Worm (Caenorhabditis elegans): Measurements from ENCODE around the gene Y51H4A.936.

DNA sequence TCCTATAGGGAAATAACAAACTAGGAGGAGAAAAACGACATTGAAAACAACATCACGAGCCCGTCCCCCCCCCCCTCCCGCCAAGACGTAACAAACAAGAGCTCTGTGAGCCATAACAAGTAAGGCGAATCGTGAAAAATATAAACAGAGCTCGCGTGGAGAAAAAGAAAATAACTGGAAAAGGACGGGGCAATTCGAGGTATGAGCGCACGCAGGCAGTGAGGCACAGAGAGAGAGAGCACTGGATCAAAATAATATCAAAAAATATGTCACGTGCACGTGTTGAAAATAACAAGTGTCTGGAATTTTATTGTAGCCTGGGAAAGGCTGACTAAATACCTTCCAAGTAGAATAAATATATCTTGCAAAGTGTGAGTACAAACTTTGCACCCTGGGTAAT, 29.5 kb downstream of the Y51H4A.936 start:
- TF ChIP-seq ama-1 (optimal IDR thresholded peaks at IDR 0.05) (no peak), ama-1 (GFP tag; optimal IDR thresholded peaks at IDR 0.05) (no peak), snpc-4 (GFP tag; optimal IDR thresholded peaks at IDR 0.05) (no peak), snpc-4 (tag; optimal IDR thresholded peaks at IDR 0.05) (no peak), T26A5.8 (tag; optimal IDR thresholded peaks at IDR 0.05) (no peak), unc-62 (GFP tag; optimal IDR thresholded peaks at IDR 0.05) (no peak), atf-7 (tag; optimal IDR thresholded peaks at IDR 0.05) (no peak), let-607 (tag; optimal IDR thresholded peaks at IDR 0.05) (no peak), madf-8 (GFP tag; conservative IDR thresholded peaks at IDR 0.05) (no peak), ets-4 (GFP tag; optimal IDR thresholded peaks at IDR 0.05) (no peak), nfya-1 (tag; optimal IDR thresholded peaks at IDR 0.05; ENCODE audit: borderline replicate concordance, insufficient read depth) (no peak)

All from whole organism, young adult.